Worm (Caenorhabditis elegans) whole organism, L2 larva: ENCODE results near the gene sra-38.

ENCODE experiments used
- F13H6.1 ChIP-seq: sonication (generic microtip); optimal IDR thresholded peaks from 2 replicates; lab custom pipeline; 2016; ENCODE audit warnings: missing genetic modification characterization, missing compliant biosample characterization
- ama-1 ChIP-seq: fragments of 150-350 bp; optimal IDR thresholded peaks from 2 replicates; lab custom pipeline; 2018; ENCODE audit warnings: inconsistent platforms
- ceh-16 ChIP-seq: fragments of 150-350 bp; optimal IDR thresholded peaks from 2 replicates; lab custom pipeline; 2014; ENCODE audit warnings: missing biosample characterization, missing genetic modification characterization
- elt-1 ChIP-seq: fragments of 150-350 bp; optimal IDR thresholded peaks from 2 replicates; lab custom pipeline; 2014; ENCODE audit warnings: missing biosample characterization, missing genetic modification characterization
- mdl-1 ChIP-seq, 2 experiments: fragments of 150-350 bp in 1 of 2; sonication (generic microtip) in 1 of 2; optimal IDR thresholded peaks; 2 replicates each; lab custom pipeline; 2017; ENCODE audit warnings: missing biosample characterization in 2 of 2, missing genetic modification characterization in 2 of 2
- nhr-25 ChIP-seq: fragments of 150-350 bp; sonication (generic microtip); optimal IDR thresholded peaks from 3 replicates; lab custom pipeline; 2014; ENCODE audit warnings: missing biosample characterization, missing genetic modification characterization
- nhr-77 ChIP-seq: fragments of 150-350 bp; optimal IDR thresholded peaks from 2 replicates; lab custom pipeline; 2014; ENCODE audit warnings: missing biosample characterization, missing genetic modification characterization
- skn-1 ChIP-seq: sonication (generic microtip); optimal IDR thresholded peaks from 2 replicates; lab custom pipeline; 2017; ENCODE audit warnings: missing biosample characterization, missing genetic modification characterization
- sma-3 ChIP-seq: sonication (generic microtip); optimal IDR thresholded peaks from 2 replicates; lab custom pipeline; 2016; ENCODE audit warnings: missing genetic modification reagents, missing genetic modification characterization, missing compliant biosample characterization
- snpc-4 ChIP-seq: fragments of 150-350 bp; optimal IDR thresholded peaks from 2 replicates; lab custom pipeline; 2014; ENCODE audit warnings: missing biosample characterization, missing genetic modification characterization
- unc-62 ChIP-seq: fragments of 150-350 bp; optimal IDR thresholded peaks from 2 replicates; lab custom pipeline; 2014; ENCODE audit warnings: missing biosample characterization, missing genetic modification reagents, missing genetic modification characterization
- ztf-11 ChIP-seq: sonication (generic microtip); optimal IDR thresholded peaks from 2 replicates; lab custom pipeline; 2017; ENCODE audit warnings: missing biosample characterization, missing genetic modification characterization
- ztf-4 ChIP-seq: fragments of 150-350 bp; optimal IDR thresholded peaks from 2 replicates; lab custom pipeline; 2014; ENCODE audit warnings: missing biosample characterization, missing genetic modification characterization

DNA sequence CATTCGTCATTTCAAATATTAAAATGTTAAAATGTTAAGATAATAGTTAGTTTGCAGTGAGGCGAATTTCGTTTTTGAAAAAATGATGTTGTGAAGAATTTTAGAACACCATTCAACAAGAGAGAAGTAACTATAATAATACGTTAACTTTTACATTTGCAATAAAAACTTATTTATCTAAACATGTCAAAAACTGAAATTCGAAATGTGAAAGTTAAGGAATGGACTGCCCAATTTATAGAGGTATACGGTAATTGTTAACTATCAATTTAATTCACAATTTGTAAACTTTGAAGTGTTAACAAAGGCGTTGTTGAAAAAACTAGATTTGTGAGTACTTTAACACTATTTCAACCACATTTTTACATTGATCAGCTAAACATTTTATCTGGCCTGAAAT is 3.8 kb upstream of the sra-38 start:
- TF ChIP-seq mdl-1 (tag; optimal IDR thresholded peaks at IDR 0.05; lab: Kevin White, UChicago) (no peak), ama-1 (lab: Kevin White, UChicago) (no peak), ztf-4 (tag; lab: Kevin White, UChicago) (no peak), nhr-77 (tag; lab: Kevin White, UChicago) (no peak), ztf-11 (no peak), unc-62 (no peak), snpc-4 (tag; lab: Kevin White, UChicago) (no peak), elt-1 (no peak), F13H6.1 (tag; lab: Kevin White, UChicago) (no peak), ceh-16 (no peak), nhr-25 (tag; lab: Kevin White, UChicago) (no peak), sma-3 (GFP tag; lab: Kevin White, UChicago) (no peak), skn-1 (tag; lab: Kevin White, UChicago) (no peak)
